Worm (Caenorhabditis elegans) whole organism, L4 larva: ENCODE measurements around the gene F16B12.7.

ENCODE experiments used
- R02D3.7 ChIP-seq: fragments of 150-350 bp; sonication (generic microtip); optimal IDR thresholded peaks from 3 replicates; lab custom pipeline; 2014; ENCODE audit warnings: missing biosample characterization, missing genetic modification characterization
- T20F7.1 ChIP-seq: fragments of 200-800 bp; sonication (Bioruptor generic); optimal IDR thresholded peaks from 2 replicates; lab custom pipeline; 2018; ENCODE audit warnings: mild to moderate bottlenecking, missing genetic modification characterization, missing compliant biosample characterization
- Y75B8A.6 ChIP-seq: fragments of 200-800 bp; sonication (Bioruptor generic); IDR thresholded peaks from 2 replicates; pipeline ENCODE4 v1.3.6; 2022; ENCODE audit warnings: missing genetic modification reagents, missing genetic modification characterization, missing compliant biosample characterization
- ama-1 ChIP-seq: fragments of 150-350 bp; optimal IDR thresholded peaks from 2 replicates; lab custom pipeline; 2014; ENCODE audit warnings: inconsistent platforms, mixed read lengths
- arid-1 ChIP-seq: fragments of 200-800 bp; sonication (Bioruptor generic); conservative IDR thresholded peaks from 2 replicates; pipeline ENCODE4 v1.3.6; 2022; ENCODE audit warnings: missing genetic modification reagents, missing genetic modification characterization, missing compliant biosample characterization
- daf-8 ChIP-seq: fragments of 200-800 bp; sonication (Bioruptor generic); IDR thresholded peaks from 2 replicates; pipeline ENCODE4 v1.3.6; 2022; ENCODE audit warnings: missing genetic modification characterization, missing compliant biosample characterization
- fos-1 ChIP-seq: fragments of 150-350 bp; optimal IDR thresholded peaks from 2 replicates; lab custom pipeline; 2014; ENCODE audit warnings: missing biosample characterization, missing genetic modification characterization
- hmg-1.1 ChIP-seq: fragments of 200-800 bp; sonication (Bioruptor generic); IDR thresholded peaks from 2 replicates; pipeline ENCODE4 v1.3.6; 2022; ENCODE audit warnings: missing genetic modification reagents, missing genetic modification characterization, missing compliant biosample characterization
- nhr-77 ChIP-seq: fragments of 150-350 bp; optimal IDR thresholded peaks from 2 replicates; lab custom pipeline; 2014; ENCODE audit warnings: missing biosample characterization, missing genetic modification characterization
- unc-39 ChIP-seq: sonication (generic microtip); optimal IDR thresholded peaks from 2 replicates; lab custom pipeline; 2017; ENCODE audit warnings: missing biosample characterization, missing genetic modification characterization
- zag-1 ChIP-seq: fragments of 150-350 bp; optimal IDR thresholded peaks from 2 replicates; lab custom pipeline; 2014; ENCODE audit warnings: missing biosample characterization, missing genetic modification characterization
- zfp-2 ChIP-seq: sonication (generic microtip); optimal IDR thresholded peaks from 2 replicates; lab custom pipeline; 2016; ENCODE audit warnings: mild to moderate bottlenecking, missing genetic modification characterization, missing compliant biosample characterization

ce11 chrX:14134244-14134643 lies 25.9 kb downstream of the F16B12.7 start, which contains the start of gene F28H6.8:
- TF ChIP-seq hmg-1.1 = no peak
- no peak for TF ChIP-seq fos-1 (tag; lab: Kevin White, UChicago)
- no peak for TF ChIP-seq T20F7.1
- no peak for TF ChIP-seq zfp-2 (tag; lab: Kevin White, UChicago)
- no peak for TF ChIP-seq ama-1 (lab: Kevin White, UChicago)
- TF ChIP-seq daf-8 (GFP tag; lab: Robert Waterston, UW) = no peak
- TF ChIP-seq Y75B8A.6 = no peak
- TF ChIP-seq R02D3.7 = no peak
- TF ChIP-seq unc-39 (tag; lab: Kevin White, UChicago) = no peak
- no peak for TF ChIP-seq zag-1 (tag; lab: Kevin White, UChicago)
- TF ChIP-seq arid-1 = no peak
- no peak for TF ChIP-seq nhr-77 (tag; lab: Kevin White, UChicago)
